Fruit fly (Drosophila melanogaster) whole organism, embryonic: ENCODE measurements around the gene r-cup.

ENCODE experiments used
- Aef1 ChIP-seq: fragments of 200-800 bp; sonication (Bioruptor generic); IDR thresholded peaks from 3 replicates; pipeline ENCODE4 v1.3.6; 2022; ENCODE audit warnings: missing biosample characterization, missing genetic modification characterization
- Blimp-1 ChIP-seq: fragments of 200-800 bp; sonication (Bioruptor generic); optimal IDR thresholded peaks from 3 replicates; lab custom pipeline; 2018; ENCODE audit warnings: missing biosample characterization, missing genetic modification characterization, mild to moderate bottlenecking, moderate library complexity, missing genetic modification reagents
- CG11093 ChIP-seq: fragments of 200-800 bp; sonication (Bioruptor generic); IDR thresholded peaks from 3 replicates; pipeline ENCODE4 v1.3.6; 2022; ENCODE audit warnings: missing biosample characterization, missing genetic modification characterization
- CG12071 ChIP-seq: fragments of 200-800 bp; sonication (Bioruptor generic); optimal IDR thresholded peaks from 3 replicates; lab custom pipeline; 2018; ENCODE audit warnings: missing biosample characterization, mild to moderate bottlenecking, missing genetic modification characterization
- CG13424 ChIP-seq: fragments of 200-800 bp; sonication (Bioruptor generic); optimal IDR thresholded peaks from 2 replicates; lab custom pipeline; 2019; ENCODE audit warnings: missing biosample characterization, mild to moderate bottlenecking, missing genetic modification characterization, moderate library complexity
- CG14667 ChIP-seq: fragments of 200-800 bp; sonication (Bioruptor generic); IDR thresholded peaks from 2 replicates; pipeline ENCODE4 v1.3.6; 2022; ENCODE audit warnings: missing biosample characterization, missing genetic modification characterization
- CG17361 ChIP-seq: fragments of 200-800 bp; sonication (Bioruptor generic); IDR thresholded peaks from 3 replicates; pipeline ENCODE4 v1.3.6; 2022; ENCODE audit warnings: missing biosample characterization, missing genetic modification characterization
- CG18764 ChIP-seq: fragments of 200-800 bp; sonication (Bioruptor generic); optimal IDR thresholded peaks from 3 replicates; lab custom pipeline; 2016; ENCODE audit warnings: missing biosample characterization, missing genetic modification characterization
- CG2116 ChIP-seq: fragments of 200-800 bp; sonication (Bioruptor generic); optimal IDR thresholded peaks from 3 replicates; lab custom pipeline; 2018; ENCODE audit warnings: missing biosample characterization, mild to moderate bottlenecking, missing genetic modification characterization
- CG2875 ChIP-seq: fragments of 200-800 bp; sonication (Bioruptor generic); optimal IDR thresholded peaks from 2 replicates; lab custom pipeline; 2017; ENCODE audit warnings: missing biosample characterization, mild to moderate bottlenecking, missing genetic modification characterization, missing genetic modification reagents
- CG3281 ChIP-seq: fragments of 200-800 bp; sonication (Bioruptor generic); optimal IDR thresholded peaks from 3 replicates; lab custom pipeline; 2017; ENCODE audit warnings: missing biosample characterization, mild to moderate bottlenecking, missing genetic modification characterization
- CG6683 ChIP-seq: fragments of 200-800 bp; sonication (Bioruptor generic); optimal IDR thresholded peaks from 2 replicates; lab custom pipeline; 2017; ENCODE audit warnings: missing biosample characterization, mild to moderate bottlenecking, missing genetic modification characterization, missing genetic modification reagents
- CG7271 ChIP-seq: fragments of 200-800 bp; sonication (Bioruptor generic); optimal IDR thresholded peaks from 2 replicates; lab custom pipeline; 2018; ENCODE audit warnings: missing biosample characterization, mild to moderate bottlenecking, missing genetic modification characterization, moderate library complexity
- CG7786 ChIP-seq: fragments of 200-800 bp; sonication (Bioruptor generic); optimal IDR thresholded peaks from 2 replicates; lab custom pipeline; 2016; ENCODE audit warnings: missing biosample characterization, missing genetic modification characterization
- CG8924 ChIP-seq: fragments of 200-800 bp; optimal IDR thresholded peaks from 3 replicates; lab custom pipeline; 2019; ENCODE audit warnings: missing biosample characterization, mild to moderate bottlenecking, missing genetic modification characterization, moderate library complexity
- CG9727 ChIP-seq: fragments of 200-800 bp; sonication (Bioruptor generic); optimal IDR thresholded peaks from 3 replicates; lab custom pipeline; 2017; ENCODE audit warnings: missing biosample characterization, mild to moderate bottlenecking, missing genetic modification characterization
- CG9817 ChIP-seq: fragments of 200-800 bp; sonication (Bioruptor generic); optimal IDR thresholded peaks from 2 replicates; lab custom pipeline; 2018; ENCODE audit warnings: missing biosample characterization, mild to moderate bottlenecking, missing genetic modification characterization, moderate library complexity
- CG9876 ChIP-seq: fragments of 200-800 bp; sonication (Bioruptor generic); optimal IDR thresholded peaks from 2 replicates; lab custom pipeline; 2016; ENCODE audit warnings: missing biosample characterization, missing genetic modification characterization
- Dip3 ChIP-seq: fragments of 200-800 bp; sonication (Bioruptor generic); optimal IDR thresholded peaks from 3 replicates; lab custom pipeline; 2016; ENCODE audit warnings: missing biosample characterization, missing genetic modification characterization
- Ets65A ChIP-seq: fragments of 200-800 bp; sonication (Bioruptor generic); peaks from one replicate; lab custom pipeline; 2016; ENCODE audit warnings: missing biosample characterization, missing genetic modification characterization
- Gug ChIP-seq: fragments of 200-800 bp; sonication (Bioruptor generic); IDR thresholded peaks from 4 replicates; pipeline ENCODE4 v1.3.6; 2022; ENCODE audit warnings: missing biosample characterization, missing genetic modification characterization
- H2.0 ChIP-seq: fragments of 200-800 bp; sonication (Bioruptor generic); IDR thresholded peaks from 2 replicates; pipeline ENCODE4 v1.3.6; 2022; ENCODE audit warnings: missing biosample characterization, missing genetic modification characterization
- HLH3B ChIP-seq: fragments of 200-800 bp; sonication (Bioruptor generic); IDR thresholded peaks from 2 replicates; pipeline ENCODE4 v1.3.6; 2022; ENCODE audit warnings: missing biosample characterization, missing genetic modification characterization
- HLH54F ChIP-seq: fragments of 200-800 bp; sonication (Bioruptor generic); optimal IDR thresholded peaks from 3 replicates; lab custom pipeline; 2016; ENCODE audit warnings: missing biosample characterization, missing genetic modification characterization
- Hmx ChIP-seq: fragments of 200-800 bp; sonication (Bioruptor generic); optimal IDR thresholded peaks from 2 replicates; lab custom pipeline; 2016; ENCODE audit warnings: missing biosample characterization, missing genetic modification characterization
- Lpt ChIP-seq: fragments of >200 bp; optimal IDR thresholded peaks from 2 replicates; lab custom pipeline; 2018; ENCODE audit warnings: missing biosample characterization, missing genetic modification characterization
- Mad ChIP-seq: fragments of 200-800 bp; sonication (Bioruptor generic); optimal IDR thresholded peaks from 2 replicates; lab custom pipeline; 2016; ENCODE audit warnings: missing biosample characterization, missing genetic modification characterization
- Max ChIP-seq: fragments of 200-800 bp; sonication (Bioruptor generic); optimal IDR thresholded peaks from 2 replicates; lab custom pipeline; 2016; ENCODE audit warnings: missing biosample characterization, mild to moderate bottlenecking, missing genetic modification characterization
- NK7.1 ChIP-seq: fragments of 200-800 bp; sonication (Bioruptor generic); optimal IDR thresholded peaks from 3 replicates; lab custom pipeline; 2016; ENCODE audit warnings: missing biosample characterization, missing genetic modification characterization
- NfI ChIP-seq: fragments of 200-800 bp; sonication (Bioruptor generic); optimal IDR thresholded peaks from 3 replicates; lab custom pipeline; 2018; ENCODE audit warnings: missing biosample characterization, mild to moderate bottlenecking, missing genetic modification characterization, moderate library complexity
- Oli ChIP-seq: fragments of 200-800 bp; sonication (Bioruptor generic); optimal IDR thresholded peaks from 2 replicates; lab custom pipeline; 2018; ENCODE audit warnings: missing biosample characterization, mild to moderate bottlenecking, missing genetic modification characterization, moderate library complexity
- Xbp1 ChIP-seq: fragments of 200-800 bp; sonication (Bioruptor generic); optimal IDR thresholded peaks from 3 replicates; lab custom pipeline; 2016; ENCODE audit warnings: missing biosample characterization, mild to moderate bottlenecking, missing genetic modification characterization
- ac ChIP-seq: fragments of 200-800 bp; sonication (Bioruptor generic); optimal IDR thresholded peaks from 3 replicates; lab custom pipeline; 2017; ENCODE audit warnings: missing biosample characterization, mild to moderate bottlenecking, missing genetic modification characterization
- al ChIP-seq: fragments of 200-800 bp; sonication (Bioruptor generic); IDR thresholded peaks from 2 replicates; pipeline ENCODE4 v1.3.6; 2022; ENCODE audit warnings: missing biosample characterization, missing genetic modification characterization
- ato ChIP-seq: fragments of 200-800 bp; sonication (Bioruptor generic); IDR thresholded peaks from 2 replicates; pipeline ENCODE4 v1.3.6; 2022; ENCODE audit warnings: missing biosample characterization, missing genetic modification characterization; ENCODE audit not compliant: partially characterized antibody
- bbx ChIP-seq: fragments of 200-800 bp; sonication (Bioruptor generic); IDR thresholded peaks from 2 replicates; pipeline ENCODE4 v1.3.6; 2022; ENCODE audit warnings: missing biosample characterization, missing genetic modification characterization; ENCODE audit not compliant: partially characterized antibody
- bcd ChIP-seq: fragments of 200-800 bp; sonication (Bioruptor generic); optimal IDR thresholded peaks from 2 replicates; lab custom pipeline; 2017; ENCODE audit warnings: missing biosample characterization, mild to moderate bottlenecking, missing genetic modification characterization
- chinmo ChIP-seq: fragments of 200-800 bp; sonication (Bioruptor generic); IDR thresholded peaks from 4 replicates; pipeline ENCODE4 v1.3.6; 2022; ENCODE audit warnings: missing biosample characterization, missing genetic modification characterization; ENCODE audit not compliant: partially characterized antibody
- crol ChIP-seq: fragments of 200-800 bp; sonication (Bioruptor generic); IDR thresholded peaks from 2 replicates; pipeline ENCODE4 v1.3.6; 2022; ENCODE audit warnings: missing biosample characterization, missing genetic modification characterization
- dan ChIP-seq: fragments of 200-800 bp; sonication (Bioruptor generic); IDR thresholded peaks from 2 replicates; pipeline ENCODE4 v1.3.6; 2022; ENCODE audit warnings: missing biosample characterization, missing genetic modification characterization
- disco-r ChIP-seq: fragments of 200-800 bp; sonication (Bioruptor generic); optimal IDR thresholded peaks from 2 replicates; lab custom pipeline; 2016; ENCODE audit warnings: missing biosample characterization, missing genetic modification characterization
- ems ChIP-seq: fragments of 200-800 bp; sonication (Bioruptor generic); optimal IDR thresholded peaks from 3 replicates; lab custom pipeline; 2016; ENCODE audit warnings: missing biosample characterization, missing genetic modification characterization
- fd102C ChIP-seq: fragments of 200-800 bp; sonication (Bioruptor generic); optimal IDR thresholded peaks from 2 replicates; lab custom pipeline; 2018; ENCODE audit warnings: missing biosample characterization, mild to moderate bottlenecking, missing genetic modification characterization, moderate library complexity
- fd96Cb ChIP-seq: fragments of 200-800 bp; sonication (Bioruptor generic); optimal IDR thresholded peaks from 2 replicates; lab custom pipeline; 2018; ENCODE audit warnings: missing biosample characterization, mild to moderate bottlenecking, missing genetic modification characterization, moderate library complexity
- ftz-f1 ChIP-seq: fragments of 200-800 bp; sonication (Bioruptor generic); optimal IDR thresholded peaks from 2 replicates; lab custom pipeline; 2016; ENCODE audit warnings: missing biosample characterization, missing genetic modification characterization
- h ChIP-seq: fragments of >200 bp; optimal IDR thresholded peaks from 2 replicates; lab custom pipeline; 2017
- hkb ChIP-seq, 2 experiments: fragments of 200-800 bp in 1 of 2; fragments of >200 bp in 1 of 2; sonication (Bioruptor generic) in 1 of 2; IDR thresholded peaks in 1 of 2; optimal IDR thresholded peaks in 1 of 2; 2 replicates each; pipeline versions ENCODE4 v1.3.6 to Lab custom; 2017 to 2022; ENCODE audit warnings: missing biosample characterization in 1 of 2, missing genetic modification characterization in 1 of 2
- klu ChIP-seq: fragments of 200-800 bp; sonication (Bioruptor generic); IDR thresholded peaks from 2 replicates; pipeline ENCODE4 v1.3.6; 2022; ENCODE audit warnings: missing biosample characterization, missing genetic modification characterization
- onecut ChIP-seq: fragments of 200-800 bp; sonication (Bioruptor generic); IDR thresholded peaks from 2 replicates; pipeline ENCODE4 v1.3.6; 2022; ENCODE audit warnings: missing biosample characterization, missing genetic modification characterization
- pfk ChIP-seq: fragments of 200-800 bp; sonication (Bioruptor generic); optimal IDR thresholded peaks from 2 replicates; lab custom pipeline; 2018; ENCODE audit warnings: missing biosample characterization, mild to moderate bottlenecking, missing genetic modification characterization, moderate library complexity
- pita ChIP-seq: fragments of 200-800 bp; sonication (Bioruptor generic); optimal IDR thresholded peaks from 2 replicates; lab custom pipeline; 2017; ENCODE audit warnings: missing biosample characterization, mild to moderate bottlenecking, missing genetic modification characterization
- row ChIP-seq: fragments of 200-800 bp; sonication (Bioruptor generic); IDR thresholded peaks from 3 replicates; pipeline ENCODE4 v1.3.6; 2022; ENCODE audit warnings: missing biosample characterization, missing genetic modification characterization

The r-cup gene

DNA sequence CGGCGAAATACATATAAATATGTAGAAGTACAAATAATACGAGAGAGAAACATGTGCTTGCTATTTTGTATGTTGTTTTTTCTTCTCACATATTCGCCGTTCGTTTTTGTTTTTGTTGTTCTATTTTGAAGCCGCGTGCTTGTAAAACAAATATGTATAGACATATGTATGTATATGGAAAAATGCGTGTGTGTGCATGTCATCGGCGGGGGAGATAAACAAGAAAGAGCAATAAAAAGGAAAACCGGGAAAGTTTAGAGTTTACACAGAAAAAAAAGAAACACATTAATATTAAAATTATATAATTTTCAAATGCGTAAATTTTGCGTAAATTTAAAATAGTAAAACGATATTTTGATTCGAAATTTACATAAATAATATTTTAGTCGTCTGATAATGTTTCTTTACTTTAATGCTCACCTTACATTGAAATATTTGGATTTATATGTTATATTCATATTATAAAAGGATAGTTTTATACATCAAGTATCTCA is 19.8 kb upstream of the r-cup start (continued):
- TF ChIP-seq h (lab: Kevin White, UChicago) (no peak), CG14667 (GFP tag; lab: Robert Waterston, UW) (no peak), dan (no peak), CG2875 (GFP tag; lab: Kevin White, UChicago) (peak; percentile 3), CG18764 (GFP tag; lab: Kevin White, UChicago) (no peak), CG9817 (tag; lab: Kevin White, UChicago) (no peak), hkb (optimal IDR thresholded peaks at IDR 0.05; lab: Kevin White, UChicago) (no peak), hkb (GFP tag; IDR thresholded peaks at IDR 0.05; lab: Robert Waterston, UW) (no peak), CG8924 (peak; percentile 3), CG3281 (GFP tag; lab: Kevin White, UChicago) (no peak), H2.0 (GFP tag; lab: Robert Waterston, UW) (no peak), al (GFP tag; lab: Robert Waterston, UW) (no peak), ftz-f1 (GFP tag; lab: Kevin White, UChicago) (no peak), Gug (no peak), CG2116 (GFP tag; lab: Kevin White, UChicago) (no peak), Hmx (GFP tag; lab: Kevin White, UChicago) (no peak), pita (GFP tag; lab: Kevin White, UChicago) (no peak), fd102C (GFP tag; lab: Kevin White, UChicago) (no peak), NfI (no peak), CG11093 (GFP tag; lab: Robert Waterston, UW) (no peak), CG9727 (no peak), chinmo (GFP tag; lab: Robert Waterston, UW) (no peak; the same call in 3 of the 4 replicates), Xbp1 (no peak), Blimp-1 (GFP tag; lab: Kevin White, UChicago) (peak; percentile 71), ato (GFP tag; lab: Robert Waterston, UW) (no peak), CG7271 (tag; lab: Kevin White, UChicago) (no peak), HLH3B (0 out of 2 replicates have a peak, but pooled peaks have one; percentile 40), ac (GFP tag; lab: Kevin White, UChicago) (no peak), klu (GFP tag; lab: Robert Waterston, UW) (no peak), CG7786 (GFP tag; lab: Kevin White, UChicago) (no peak), Mad (GFP tag; lab: Kevin White, UChicago) (no peak), bcd (GFP tag; lab: Kevin White, UChicago) (no peak), Aef1 (GFP tag; lab: Robert Waterston, UW) (no peak), Ets65A (no peak), Max (GFP tag; lab: Kevin White, UChicago) (no peak), disco-r (GFP tag; lab: Kevin White, UChicago) (no peak), onecut (no peak), bbx (GFP tag; lab: Robert Waterston, UW) (no peak), crol (GFP tag; lab: Robert Waterston, UW) (no peak), Oli (tag; lab: Kevin White, UChicago) (no peak), CG9876 (no peak), NK7.1 (GFP tag; lab: Kevin White, UChicago) (no peak), ems (GFP tag; lab: Kevin White, UChicago) (no peak), CG13424 (tag; lab: Kevin White, UChicago) (peak; percentile 31), CG6683 (GFP tag; lab: Kevin White, UChicago) (peak; percentile 19), pfk (no peak), Lpt (GFP tag; lab: Kevin White, UChicago) (no peak), CG12071 (no peak), CG17361 (GFP tag; lab: Robert Waterston, UW) (peak; percentile 46; the same call in 1 of the 3 replicates), HLH54F (GFP tag; lab: Kevin White, UChicago) (no peak), Dip3 (no peak), fd96Cb (peak; percentile 11), row (GFP tag; lab: Robert Waterston, UW) (no peak)
